Worm (Caenorhabditis elegans): ENCODE measurements around the gene C14C10.1.

C14C10.1 gene

ce11 chrV:12542683-12543319, 45.3 kb upstream of the C14C10.1 start:
- TF ChIP-seq dpl-1 (GFP tag; optimal IDR thresholded peaks at IDR 0.05) (no peak), lsy-2 (tag; optimal IDR thresholded peaks at IDR 0.05) (peak in 1 of 2 experiments; percentile 2), unc-98 (GFP tag; IDR thresholded peaks at IDR 0.05) (no peak)

- TF ChIP-seq nhr-28 (tag; optimal IDR thresholded peaks at IDR 0.05) (no peak), dpl-1 (GFP tag; optimal IDR thresholded peaks at IDR 0.05) (peak in 1 of 3 experiments; percentile 9), pax-3 (tag; optimal IDR thresholded peaks at IDR 0.05) (peak; percentile 48), nhr-11 (tag; optimal IDR thresholded peaks at IDR 0.05) (no peak), sptf-1 (tag; optimal IDR thresholded peaks at IDR 0.05) (no peak), elt-3 (tag; optimal IDR thresholded peaks at IDR 0.05) (peak; percentile 4 to 90 (median 66)), xbp-1 (tag; optimal IDR thresholded peaks at IDR 0.05) (no peak), mep-1 (tag; optimal IDR thresholded peaks at IDR 0.05) (no peak), snpc-4 (tag; optimal IDR thresholded peaks at IDR 0.05) (no peak), grh-1 (GFP tag; IDR thresholded peaks at IDR 0.05) (peak; percentile 59), blmp-1 (tag; optimal IDR thresholded peaks at IDR 0.05) (peak; percentile 76), fos-1 (tag; optimal IDR thresholded peaks at IDR 0.05) (peak; percentile 16), C16A3.4 (tag; optimal IDR thresholded peaks at IDR 0.05) (peak; percentile 38), snu-23 (GFP tag; optimal IDR thresholded peaks at IDR 0.05) (peak; percentile 30), nhr-20 (tag; optimal IDR thresholded peaks at IDR 0.05) (peak; percentile 54), zag-1 (tag; optimal IDR thresholded peaks at IDR 0.05) (no peak), jun-1 (tag; optimal IDR thresholded peaks at IDR 0.05) (no peak), unc-130 (tag; optimal IDR thresholded peaks at IDR 0.05) (no peak), rnt-1 (tag; optimal IDR thresholded peaks at IDR 0.05) (no peak), ceh-90 (tag; optimal IDR thresholded peaks at IDR 0.05) (no peak), ztf-4 (tag; optimal IDR thresholded peaks at IDR 0.05) (peak; percentile 39), pag-3 (tag; optimal IDR thresholded peaks at IDR 0.05; ENCODE audit: borderline replicate concordance, insufficient read depth) (no peak), tlp-1 (tag; optimal IDR thresholded peaks at IDR 0.05) (no peak), lin-35 (GFP tag; optimal IDR thresholded peaks at IDR 0.05) (peak in 1 of 2 experiments; percentile 55), nhr-47 (tag; optimal IDR thresholded peaks at IDR 0.05) (peak; percentile 39), efl-1 (optimal IDR thresholded peaks at IDR 0.05) (peak in 1 of 2 experiments; percentile 2), efl-1 (GFP tag; optimal IDR thresholded peaks at IDR 0.05 in 1 of 2) (peak in 1 of 2 experiments; percentile 92), skn-1 (tag; optimal IDR thresholded peaks at IDR 0.05) (no peak), aly-2 (tag; optimal IDR thresholded peaks at IDR 0.05) (peak; percentile 65), tbx-2 (tag; optimal IDR thresholded peaks at IDR 0.05) (peak; percentile 46), lin-14 (GFP tag; optimal IDR thresholded peaks at IDR 0.05) (peak; percentile 55), nhr-19 (GFP tag; conservative IDR thresholded peaks at IDR 0.05) (peak; percentile 54), ets-5 (GFP tag; IDR thresholded peaks at IDR 0.05) (no peak), swsn-7 (tag; optimal IDR thresholded peaks at IDR 0.05) (no peak), nhr-77 (tag; optimal IDR thresholded peaks at IDR 0.05) (no peak), nhr-237 (tag; optimal IDR thresholded peaks at IDR 0.05) (no peak), ceh-82 (tag; optimal IDR thresholded peaks at IDR 0.05) (no peak), lir-3 (tag; optimal IDR thresholded peaks at IDR 0.05; ENCODE audit: poor library complexity) (no peak), ceh-63 (GFP tag; optimal IDR thresholded peaks at IDR 0.05) (no peak), alr-1 (tag; optimal IDR thresholded peaks at IDR 0.05; ENCODE audit: borderline replicate concordance) (no peak), nhr-71 (tag; optimal IDR thresholded peaks at IDR 0.05) (peak; percentile 66), Y116A8C.19 (tag; optimal IDR thresholded peaks at IDR 0.05; ENCODE audit: borderline replicate concordance) (no peak), nhr-90 (tag; optimal IDR thresholded peaks at IDR 0.05; ENCODE audit: poor library complexity) (peak; percentile 50), hpl-2 (GFP tag; optimal IDR thresholded peaks at IDR 0.05) (no peak), mef-2 (tag; optimal IDR thresholded peaks at IDR 0.05) (no peak), C34B4.2 (tag; optimal IDR thresholded peaks at IDR 0.05) (no peak), lin-13 (GFP tag; optimal IDR thresholded peaks at IDR 0.05) (peak; percentile 52), lsy-2 (tag; optimal IDR thresholded peaks at IDR 0.05) (peak in 1 of 2 experiments; percentile 56), nhr-85 (tag) (peak; percentile 93)
Observed at ce11 chrV:12548830-12549229, 39.3 kb upstream of the C14C10.1 start.
